Fruit fly (Drosophila melanogaster): Measurements from ENCODE around the gene Son.

The Son gene

dm6 chr3R:9590952-9591532, 13.2 kb downstream of the Son start, which contains the start of the genes bocks and CG8312:
Gene bocks (minus strand): TSS chr3R:9591002.
Gene CG8312 (plus strand): TSS chr3R:9591309.
- no peak for TF ChIP-seq dmrt93B (GFP tag; optimal IDR thresholded peaks at IDR 0.05)
- TF ChIP-seq Rel (GFP tag; optimal IDR thresholded peaks at IDR 0.05): no peak
- TF ChIP-seq Rel (tag; optimal IDR thresholded peaks at IDR 0.05): peak; percentile 48
- peak; percentile 63 for TF ChIP-seq br (GFP tag; optimal IDR thresholded peaks at IDR 0.05)
- TF ChIP-seq Abd-B (GFP tag; optimal IDR thresholded peaks at IDR 0.05): no peak
- TF ChIP-seq Dif (GFP tag; optimal IDR thresholded peaks at IDR 0.05; ENCODE audit: partially characterized antibody): no peak
- peak; percentile 42 for TF ChIP-seq rgr (GFP tag; optimal IDR thresholded peaks at IDR 0.05)
- TF ChIP-seq Hr83 (GFP tag; optimal IDR thresholded peaks at IDR 0.05; ENCODE audit: poor library complexity, severe bottlenecking): peak; percentile 31
- peak; percentile 21 for TF ChIP-seq Sp1 (GFP tag; optimal IDR thresholded peaks at IDR 0.05)
- peak; percentile 65 for TF ChIP-seq fru (GFP tag; optimal IDR thresholded peaks at IDR 0.05)
- TF ChIP-seq lola (GFP tag; optimal IDR thresholded peaks at IDR 0.05): no peak
- peak; percentile 25 for TF ChIP-seq ey (GFP tag; optimal IDR thresholded peaks at IDR 0.05)
- TF ChIP-seq HLH106 (tag; optimal IDR thresholded peaks at IDR 0.05): peak; percentile 36
- TF ChIP-seq dl (GFP tag; optimal IDR thresholded peaks at IDR 0.05; ENCODE audit: insufficient read depth in 1 of 2, partially characterized antibody in 2 of 2): no peak
- TF ChIP-seq OdsH (GFP tag; optimal IDR thresholded peaks at IDR 0.05): no peak
- peak; percentile 63 for TF ChIP-seq Myc (optimal IDR thresholded peaks at IDR 0.05)
- TF ChIP-seq dsf (GFP tag; optimal IDR thresholded peaks at IDR 0.05; ENCODE audit: borderline replicate concordance): no peak
- TF ChIP-seq tai (GFP tag; optimal IDR thresholded peaks at IDR 0.05): no peak
- TF ChIP-seq Hnf4 (GFP tag; optimal IDR thresholded peaks at IDR 0.05): peak; percentile 78
- no peak for TF ChIP-seq woc (GFP tag; optimal IDR thresholded peaks at IDR 0.05)
- TF ChIP-seq Mio (GFP tag; optimal IDR thresholded peaks at IDR 0.05): no peak
- peak; percentile 53 for TF ChIP-seq h (GFP tag; optimal IDR thresholded peaks at IDR 0.05)
- peak; percentile 22 for TF ChIP-seq CG9705 (GFP tag; optimal IDR thresholded peaks at IDR 0.05)
- no peak for TF ChIP-seq Vsx2 (GFP tag; optimal IDR thresholded peaks at IDR 0.05; ENCODE audit: partially characterized antibody)
- TF ChIP-seq Jra (GFP tag; optimal IDR thresholded peaks at IDR 0.05): peak; percentile 80
- TF ChIP-seq sv (GFP tag; optimal IDR thresholded peaks at IDR 0.05): peak; percentile 27
- no peak for TF ChIP-seq N (GFP tag; optimal IDR thresholded peaks at IDR 0.05)
- TF ChIP-seq CG32264 (GFP tag; optimal IDR thresholded peaks at IDR 0.05): no peak
- TF ChIP-seq sage (GFP tag; optimal IDR thresholded peaks at IDR 0.05): no peak
- TF ChIP-seq Hr78 (GFP tag; optimal IDR thresholded peaks at IDR 0.05): no peak
- no peak for TF ChIP-seq psq (GFP tag; optimal IDR thresholded peaks at IDR 0.05)
- no peak for TF ChIP-seq Dfd (GFP tag; optimal IDR thresholded peaks at IDR 0.05)
- peak in 1 of 2 experiments; percentile 46 for TF ChIP-seq foxo (GFP tag; optimal IDR thresholded peaks at IDR 0.05)

dm6 chr3R:9591769-9592388, 14.0 kb downstream of the Son start:
- TF ChIP-seq CrebA (GFP tag; optimal IDR thresholded peaks at IDR 0.05; ENCODE audit: borderline replicate concordance) (no peak), foxo (GFP tag; optimal IDR thresholded peaks at IDR 0.05) (no peak), OdsH (GFP tag; optimal IDR thresholded peaks at IDR 0.05) (no peak), ey (GFP tag; optimal IDR thresholded peaks at IDR 0.05) (no peak), sv (GFP tag; optimal IDR thresholded peaks at IDR 0.05) (no peak), sage (GFP tag; optimal IDR thresholded peaks at IDR 0.05) (no peak), woc (GFP tag; optimal IDR thresholded peaks at IDR 0.05) (no peak), rgr (GFP tag; optimal IDR thresholded peaks at IDR 0.05) (no peak), dl (GFP tag; optimal IDR thresholded peaks at IDR 0.05; ENCODE audit: insufficient read depth in 1 of 2, partially characterized antibody in 2 of 2) (no peak), br (GFP tag; optimal IDR thresholded peaks at IDR 0.05) (no peak), Myc (optimal IDR thresholded peaks at IDR 0.05) (no peak), fru (GFP tag; optimal IDR thresholded peaks at IDR 0.05) (no peak), Sp1 (GFP tag; optimal IDR thresholded peaks at IDR 0.05) (no peak), usp (GFP tag; optimal IDR thresholded peaks at IDR 0.05) (no peak), brk (GFP tag; optimal IDR thresholded peaks at IDR 0.05) (no peak), CG32264 (GFP tag; optimal IDR thresholded peaks at IDR 0.05) (no peak), Abd-B (GFP tag; optimal IDR thresholded peaks at IDR 0.05) (no peak), N (GFP tag; optimal IDR thresholded peaks at IDR 0.05) (no peak)
